Fruit fly (Drosophila melanogaster) whole organism, embryonic: Measurements from ENCODE around the gene Hnf4.

ENCODE experiments used
- ATbp ChIP-seq: fragments of 200-800 bp; sonication (Bioruptor generic); optimal IDR thresholded peaks from 2 replicates; lab custom pipeline; 2017; ENCODE audit warnings: missing biosample characterization, mild to moderate bottlenecking, missing genetic modification characterization, missing genetic modification reagents
- Antp ChIP-seq: fragments of 200-800 bp; sonication (Bioruptor generic); optimal IDR thresholded peaks from 3 replicates; lab custom pipeline; 2016; ENCODE audit warnings: missing biosample characterization, missing genetic modification characterization
- Atf6 ChIP-seq: fragments of 200-800 bp; sonication (Bioruptor generic); IDR thresholded peaks from 2 replicates; pipeline ENCODE4 v1.3.6; 2022; ENCODE audit warnings: missing biosample characterization, missing genetic modification characterization
- CG10462 ChIP-seq: fragments of 200-800 bp; sonication (Bioruptor generic); optimal IDR thresholded peaks from 2 replicates; lab custom pipeline; 2016; ENCODE audit warnings: missing biosample characterization, missing genetic modification characterization
- CG11456 ChIP-seq: fragments of 200-800 bp; sonication (Bioruptor generic); IDR thresholded peaks from 3 replicates; pipeline ENCODE4 v1.3.6; 2022; ENCODE audit warnings: missing biosample characterization, missing genetic modification characterization
- CG1603 ChIP-seq: fragments of 200-800 bp; sonication (Bioruptor generic); optimal IDR thresholded peaks from 2 replicates; lab custom pipeline; 2019; ENCODE audit warnings: missing biosample characterization, mild to moderate bottlenecking, missing genetic modification characterization, moderate library complexity
- CG16779 ChIP-seq: fragments of 200-800 bp; sonication (Bioruptor generic); IDR thresholded peaks from 2 replicates; pipeline ENCODE4 v1.3.6; 2022; ENCODE audit warnings: missing biosample characterization, missing genetic modification characterization
- CG16813 ChIP-seq: fragments of 200-800 bp; sonication (Bioruptor generic); IDR thresholded peaks from 3 replicates; pipeline ENCODE4 v1.3.6; 2022; ENCODE audit warnings: missing biosample characterization, missing genetic modification characterization; ENCODE audit not compliant: partially characterized antibody
- CG17328 ChIP-seq: fragments of 200-800 bp; sonication (Bioruptor generic); IDR thresholded peaks from 2 replicates; pipeline ENCODE4 v1.3.6; 2022; ENCODE audit warnings: missing biosample characterization, missing genetic modification characterization
- CG17361 ChIP-seq: fragments of 200-800 bp; sonication (Bioruptor generic); IDR thresholded peaks from 3 replicates; pipeline ENCODE4 v1.3.6; 2022; ENCODE audit warnings: missing biosample characterization, missing genetic modification characterization
- CG17612 ChIP-seq: fragments of 200-800 bp; sonication (Bioruptor generic); IDR thresholded peaks from 2 replicates; pipeline ENCODE4 v1.3.6; 2022; ENCODE audit warnings: missing biosample characterization, missing genetic modification characterization
- CG3407 ChIP-seq: fragments of 200-800 bp; sonication (Bioruptor generic); optimal IDR thresholded peaks from 2 replicates; lab custom pipeline; 2018; ENCODE audit warnings: missing biosample characterization, mild to moderate bottlenecking, missing genetic modification characterization
- CG34224 ChIP-seq: fragments of 200-800 bp; sonication (Bioruptor generic); IDR thresholded peaks from 3 replicates; pipeline ENCODE4 v1.3.6; 2022; ENCODE audit warnings: missing biosample characterization, missing genetic modification characterization; ENCODE audit not compliant: partially characterized antibody
- CG4360 ChIP-seq: fragments of 200-800 bp; sonication (Bioruptor generic); IDR thresholded peaks from 2 replicates; pipeline ENCODE4 v1.3.6; 2022; ENCODE audit warnings: missing biosample characterization, missing genetic modification characterization
- CG6654 ChIP-seq: fragments of 200-800 bp; sonication (Bioruptor generic); optimal IDR thresholded peaks from 2 replicates; lab custom pipeline; 2017; ENCODE audit warnings: missing biosample characterization, mild to moderate bottlenecking, missing genetic modification characterization
- CG7271 ChIP-seq: fragments of 200-800 bp; sonication (Bioruptor generic); optimal IDR thresholded peaks from 2 replicates; lab custom pipeline; 2018; ENCODE audit warnings: missing biosample characterization, mild to moderate bottlenecking, missing genetic modification characterization, moderate library complexity
- CG9727 ChIP-seq: fragments of 200-800 bp; sonication (Bioruptor generic); optimal IDR thresholded peaks from 3 replicates; lab custom pipeline; 2017; ENCODE audit warnings: missing biosample characterization, mild to moderate bottlenecking, missing genetic modification characterization
- CkIIα-i1 ChIP-seq: fragments of 200-800 bp; sonication (Bioruptor generic); IDR thresholded peaks from 2 replicates; pipeline ENCODE4 v1.3.6; 2022; ENCODE audit warnings: missing biosample characterization, missing genetic modification characterization
- ERR ChIP-seq: fragments of 200-800 bp; sonication (Bioruptor generic); optimal IDR thresholded peaks from 2 replicates; lab custom pipeline; 2016; ENCODE audit warnings: missing biosample characterization, missing genetic modification characterization
- Ets97D ChIP-seq: fragments of 200-800 bp; sonication (Bioruptor generic); optimal IDR thresholded peaks from 3 replicates; lab custom pipeline; 2016; ENCODE audit warnings: missing biosample characterization, missing genetic modification characterization
- Fer2 ChIP-seq: fragments of 200-800 bp; sonication (Bioruptor generic); optimal IDR thresholded peaks from 2 replicates; lab custom pipeline; 2018; ENCODE audit warnings: missing biosample characterization, mild to moderate bottlenecking, missing genetic modification characterization, moderate library complexity
- HLHmδ ChIP-seq: fragments of 200-800 bp; sonication (Bioruptor generic); optimal IDR thresholded peaks from 2 replicates; lab custom pipeline; 2018; ENCODE audit warnings: missing biosample characterization, mild to moderate bottlenecking, missing genetic modification characterization, moderate library complexity
- Hr78 ChIP-seq, 2 experiments: fragments of 200-800 bp in 1 of 2; fragments of >200 bp in 1 of 2; sonication (Bioruptor generic) in 1 of 2; optimal IDR thresholded peaks; 2 replicates each; lab custom pipeline; 2017 to 2019; ENCODE audit warnings: missing biosample characterization in 2 of 2, missing genetic modification characterization in 2 of 2, mild to moderate bottlenecking in 1 of 2, moderate library complexity in 1 of 2
- Med ChIP-seq: fragments of 200-800 bp; sonication (Bioruptor generic); peaks from one replicate; lab custom pipeline; 2016; ENCODE audit warnings: missing biosample characterization, missing genetic modification characterization, mild to moderate bottlenecking, inconsistent platforms, moderate library complexity
- Oaz ChIP-seq: fragments of 200-800 bp; sonication (Bioruptor generic); IDR thresholded peaks from 2 replicates; pipeline ENCODE4 v1.3.6; 2022; ENCODE audit warnings: missing biosample characterization, missing genetic modification characterization
- Opbp ChIP-seq: fragments of 200-800 bp; sonication (Bioruptor generic); IDR thresholded peaks from 3 replicates; pipeline ENCODE4 v1.3.6; 2022; ENCODE audit warnings: missing biosample characterization, missing genetic modification characterization; ENCODE audit not compliant: partially characterized antibody
- Scr ChIP-seq: fragments of 200-800 bp; sonication (Bioruptor generic); IDR thresholded peaks from 2 replicates; pipeline ENCODE4 v1.3.6; 2022; ENCODE audit warnings: missing biosample characterization, missing genetic modification characterization; ENCODE audit not compliant: partially characterized antibody
- Xrp1 ChIP-seq: fragments of 200-800 bp; sonication (Bioruptor generic); IDR thresholded peaks from 2 replicates; pipeline ENCODE4 v1.3.6; 2022; ENCODE audit warnings: missing biosample characterization, missing genetic modification characterization
- cad ChIP-seq: fragments of >200 bp; optimal IDR thresholded peaks from 2 replicates; lab custom pipeline; 2017; ENCODE audit warnings: missing biosample characterization, missing genetic modification characterization
- chinmo ChIP-seq: fragments of 200-800 bp; sonication (Bioruptor generic); IDR thresholded peaks from 4 replicates; pipeline ENCODE4 v1.3.6; 2022; ENCODE audit warnings: missing biosample characterization, missing genetic modification characterization; ENCODE audit not compliant: partially characterized antibody
- chm ChIP-seq: fragments of 200-800 bp; sonication (Bioruptor generic); IDR thresholded peaks from 2 replicates; pipeline ENCODE4 v1.3.6; 2022; ENCODE audit warnings: missing biosample characterization, missing genetic modification characterization
- ci ChIP-seq: fragments of 200-800 bp; sonication (Bioruptor generic); IDR thresholded peaks from 3 replicates; pipeline ENCODE4 v1.3.6; 2022; ENCODE audit warnings: missing biosample characterization, missing genetic modification characterization
- dmrt11E ChIP-seq: fragments of 200-800 bp; sonication (Bioruptor generic); optimal IDR thresholded peaks from 3 replicates; lab custom pipeline; 2018; ENCODE audit warnings: missing biosample characterization, mild to moderate bottlenecking, missing genetic modification characterization, moderate library complexity
- ken ChIP-seq: fragments of 200-800 bp; sonication (Bioruptor generic); IDR thresholded peaks from 3 replicates; pipeline ENCODE4 v1.3.6; 2022; ENCODE audit warnings: missing biosample characterization, missing genetic modification characterization
- knrl ChIP-seq: fragments of 200-800 bp; sonication (Bioruptor generic); IDR thresholded peaks from 3 replicates; pipeline ENCODE4 v1.3.6; 2022; ENCODE audit warnings: missing biosample characterization, missing genetic modification characterization; ENCODE audit not compliant: partially characterized antibody
- lov ChIP-seq, 2 experiments: fragments of 200-800 bp in 1 of 2; fragments of >200 bp in 1 of 2; sonication (Bioruptor generic) in 1 of 2; IDR thresholded peaks in 1 of 2; optimal IDR thresholded peaks in 1 of 2; 2 replicates in 1 of 2; 3 replicates in 1 of 2; pipeline versions ENCODE4 v1.3.6 to Lab custom; 2017 to 2022; ENCODE audit warnings: missing biosample characterization in 1 of 2, missing genetic modification characterization in 1 of 2
- nerfin-2 ChIP-seq: fragments of 200-800 bp; sonication (Bioruptor generic); IDR thresholded peaks from 2 replicates; pipeline ENCODE4 v1.3.6; 2022; ENCODE audit warnings: missing biosample characterization, missing genetic modification characterization; ENCODE audit not compliant: partially characterized antibody
- nom ChIP-seq: fragments of 200-800 bp; sonication (Bioruptor generic); optimal IDR thresholded peaks from 2 replicates; lab custom pipeline; 2017; ENCODE audit warnings: missing biosample characterization, missing genetic modification characterization, mild to moderate bottlenecking, moderate library complexity, missing genetic modification reagents
- otp ChIP-seq: fragments of 200-800 bp; sonication (Bioruptor generic); IDR thresholded peaks from 3 replicates; pipeline ENCODE4, ENCODE4 v1.3.6; 2022; ENCODE audit warnings: missing biosample characterization, missing genetic modification characterization
- prd ChIP-seq, 3 experiments: fragments of >200 bp in 2 of 3; fragments of 200-800 bp in 1 of 3; sonication (Bioruptor generic) in 1 of 3; optimal IDR thresholded peaks in 2 of 3; IDR thresholded peaks in 1 of 3; 2 replicates in 2 of 3; 3 replicates in 1 of 3; pipeline versions ENCODE4 v1.3.6 to Lab custom; 2017 to 2022; ENCODE audit warnings: missing biosample characterization in 1 of 3, missing genetic modification characterization in 1 of 3
- sd ChIP-seq: fragments of 200-800 bp; sonication (Bioruptor generic); optimal IDR thresholded peaks from 3 replicates; lab custom pipeline; 2018; ENCODE audit warnings: missing biosample characterization, mild to moderate bottlenecking, missing genetic modification characterization, moderate library complexity
- sens ChIP-seq: fragments of 200-800 bp; sonication (Bioruptor generic); peaks from one replicate; lab custom pipeline; 2016; ENCODE audit warnings: missing biosample characterization, missing genetic modification characterization
- ttk ChIP-seq: fragments of 200-800 bp; sonication (Bioruptor generic); IDR thresholded peaks from 2 replicates; pipeline ENCODE4 v2.1.2; 2022; ENCODE audit warnings: missing biosample characterization, missing genetic modification characterization
- vnd ChIP-seq: fragments of 200-800 bp; sonication (Bioruptor generic); IDR thresholded peaks from 3 replicates; pipeline ENCODE4 v1.3.6; 2022; ENCODE audit warnings: missing biosample characterization, missing genetic modification characterization; ENCODE audit not compliant: partially characterized antibody
- zfh1 ChIP-seq: fragments of 200-800 bp; sonication (Bioruptor generic); IDR thresholded peaks from 3 replicates; pipeline ENCODE4 v1.3.6; 2022; ENCODE audit warnings: missing biosample characterization, missing genetic modification characterization

The Hnf4 gene

dm6 chr2L:8690382-8690781 lies 19.0 kb downstream of the Hnf4 start:
- peak; percentile 69 for TF ChIP-seq sd (tag; lab: Kevin White, UChicago)
- 0 out of 4 replicates have a peak, but pooled peaks have one; percentile 43 for TF ChIP-seq chinmo (GFP tag; lab: Robert Waterston, UW)
- no peak for TF ChIP-seq Atf6 (GFP tag; lab: Robert Waterston, UW)
- peak; percentile 96 for TF ChIP-seq CG6654 (GFP tag; lab: Kevin White, UChicago)
- TF ChIP-seq Xrp1 (GFP tag; lab: Robert Waterston, UW): 0 out of 2 replicates have a peak, but pooled peaks have one; percentile 6
- TF ChIP-seq cad (GFP tag; lab: Kevin White, UChicago): peak; percentile 94
- no peak for TF ChIP-seq CG16779

dm6 chr2L:8689853-8690252 lies 19.6 kb downstream of the Hnf4 start:
- TF ChIP-seq CkIIα-i1 (GFP tag; lab: Robert Waterston, UW) (no peak), CG17328 (GFP tag; lab: Robert Waterston, UW) (0 out of 2 replicates have a peak, but pooled peaks have one; percentile 26), HLHmδ (GFP tag; lab: Kevin White, UChicago) (peak; percentile 46), CG3407 (peak; percentile 9), ci (GFP tag; lab: Robert Waterston, UW) (peak; percentile 54; the same call in 1 of the 3 replicates), lov (optimal IDR thresholded peaks at IDR 0.05; lab: Kevin White, UChicago) (no peak), lov (GFP tag; IDR thresholded peaks at IDR 0.05; lab: Robert Waterston, UW) (0 out of 3 replicates have a peak, but pooled peaks have one; percentile 40), Opbp (GFP tag; lab: Robert Waterston, UW) (peak; percentile 35; the same call in 1 of the 3 replicates), chm (GFP tag; lab: Robert Waterston, UW) (peak; percentile 72), Antp (GFP tag; lab: Kevin White, UChicago) (no peak), nom (GFP tag; lab: Kevin White, UChicago) (no peak), ERR (GFP tag; lab: Kevin White, UChicago) (no peak), Med (GFP tag; lab: Kevin White, UChicago) (peak; percentile 73), Ets97D (GFP tag; lab: Kevin White, UChicago) (peak; percentile 26), otp (peak; percentile 37; the same call in 1 of the 3 replicates), CG4360 (GFP tag; lab: Robert Waterston, UW) (peak; percentile 73), sens (GFP tag; lab: Kevin White, UChicago) (peak; percentile 16), zfh1 (peak; percentile 40; the same call in 1 of the 3 replicates), dmrt11E (tag; lab: Kevin White, UChicago) (no peak), CG7271 (tag; lab: Kevin White, UChicago) (peak; percentile 69), CG11456 (GFP tag; lab: Robert Waterston, UW) (peak; percentile 68; the same call in 1 of the 3 replicates), ATbp (GFP tag; lab: Kevin White, UChicago) (peak; percentile 10), prd (optimal IDR thresholded peaks at IDR 0.05; lab: Kevin White, UChicago) (no peak), prd (GFP tag; IDR thresholded peaks at IDR 0.05; lab: Robert Waterston, UW) (0 out of 3 replicates have a peak, but pooled peaks have one; percentile 9), Hr78 (GFP tag; optimal IDR thresholded peaks at IDR 0.05; lab: Kevin White, UChicago) (no peak)

- peak; percentile 67 for TF ChIP-seq Scr (GFP tag; lab: Robert Waterston, UW)
- peak; percentile 78 for TF ChIP-seq knrl
- no peak for TF ChIP-seq Fer2
- no peak; the same call in 2 of the 3 replicates for TF ChIP-seq vnd
- TF ChIP-seq CG17612 (GFP tag; lab: Robert Waterston, UW): no peak
- TF ChIP-seq CG10462 (GFP tag; lab: Kevin White, UChicago): no peak
- TF ChIP-seq CG16813 (GFP tag; lab: Robert Waterston, UW): 0 out of 3 replicates have a peak, but pooled peaks have one; percentile 37
- peak; percentile 33; the same call in 1 of the 3 replicates for TF ChIP-seq CG34224
- TF ChIP-seq ttk (GFP tag; lab: Robert Waterston, UW): no peak
- TF ChIP-seq nerfin-2 (GFP tag; lab: Robert Waterston, UW): no peak
- TF ChIP-seq Oaz (GFP tag; lab: Robert Waterston, UW): no peak
- TF ChIP-seq CG1603 (tag; lab: Kevin White, UChicago): no peak
- no peak for TF ChIP-seq prd (optimal IDR thresholded peaks at IDR 0.05; lab: Kevin White, UChicago)
- TF ChIP-seq prd (GFP tag; IDR thresholded peaks at IDR 0.05; lab: Robert Waterston, UW): no peak
- TF ChIP-seq CG9727: no peak
- peak; percentile 36; the same call in 1 of the 3 replicates for TF ChIP-seq CG17361 (GFP tag; lab: Robert Waterston, UW)
- no peak for TF ChIP-seq ken (GFP tag; lab: Robert Waterston, UW)
Observed at dm6 chr2L:8685668-8686306, 23.6 kb downstream of the Hnf4 start, which contains the start of the genes PrBP and Trs23. TSS of gene PrBP (minus strand) at chr2L:8685955. TSS of gene Trs23 (plus strand) at chr2L:8686231.
